Worm (Caenorhabditis elegans): ENCODE measurements around the gene clec-224.

DNA sequence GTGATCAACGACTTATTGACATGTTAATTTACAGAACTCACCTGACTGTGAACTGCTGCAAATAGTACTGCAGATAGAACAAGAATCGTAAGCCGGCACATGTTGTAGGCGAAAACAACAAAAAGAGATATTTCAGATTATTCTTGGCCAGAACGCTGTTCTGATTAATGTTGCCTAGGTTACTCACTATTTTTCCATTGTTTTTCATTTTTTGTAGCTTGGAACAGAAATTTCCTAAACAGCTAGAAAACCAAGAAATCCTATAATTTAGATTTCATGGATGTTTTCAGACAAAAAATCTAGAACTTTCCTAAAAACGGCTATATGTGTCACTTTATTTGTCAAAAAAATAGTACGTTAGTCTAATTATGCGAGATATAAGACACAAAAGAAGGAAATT is 24.7 kb downstream of the clec-224 start, which contains the start of gene C27A7.9:
- no peak for TF ChIP-seq nhr-76 (tag; optimal IDR thresholded peaks at IDR 0.05)
- no peak for TF ChIP-seq tbx-8 (GFP tag; optimal IDR thresholded peaks at IDR 0.05)
- TF ChIP-seq unc-62 (GFP tag; optimal IDR thresholded peaks at IDR 0.05), result no peak
- no peak for TF ChIP-seq nhr-237 (tag; optimal IDR thresholded peaks at IDR 0.05)
- no peak for TF ChIP-seq ztf-11 (tag; optimal IDR thresholded peaks at IDR 0.05)
- TF ChIP-seq blmp-1 (tag; optimal IDR thresholded peaks at IDR 0.05), result no peak
- no peak for TF ChIP-seq pha-4 (tag; optimal IDR thresholded peaks at IDR 0.05)
- no peak for TF ChIP-seq nhr-28 (tag; optimal IDR thresholded peaks at IDR 0.05)
